Worm (Caenorhabditis elegans) whole organism, L3 larva: ENCODE results near the gene F45G2.9.

ENCODE experiments used
- ZK546.5 ChIP-seq: sonication (generic microtip); optimal IDR thresholded peaks from 2 replicates; lab custom pipeline; 2017; ENCODE audit warnings: missing biosample characterization, missing genetic modification characterization
- ama-1 ChIP-seq: fragments of 150-350 bp; optimal IDR thresholded peaks from 2 replicates; lab custom pipeline; 2018
- ceh-28 ChIP-seq: fragments of 150-350 bp; optimal IDR thresholded peaks from 2 replicates; lab custom pipeline; 2014; ENCODE audit warnings: missing biosample characterization, missing genetic modification reagents, missing genetic modification characterization
- ceh-9 ChIP-seq: sonication (generic microtip); optimal IDR thresholded peaks from 2 replicates; lab custom pipeline; 2018; ENCODE audit warnings: missing biosample characterization, missing genetic modification characterization
- egl-27 ChIP-seq: sonication (generic microtip); optimal IDR thresholded peaks from 4 replicates; lab custom pipeline; 2017; ENCODE audit warnings: missing biosample characterization, missing genetic modification reagents, missing genetic modification characterization
- egl-5 ChIP-seq: fragments of 150-350 bp; optimal IDR thresholded peaks from 2 replicates; lab custom pipeline; 2017; ENCODE audit warnings: missing biosample characterization, missing genetic modification reagents, missing genetic modification characterization, inconsistent platforms
- eor-1 ChIP-seq, 2 experiments: fragments of 150-350 bp; optimal IDR thresholded peaks; 2 replicates each; lab custom pipeline; 2014 to 2018; ENCODE audit warnings: missing biosample characterization in 2 of 2, missing genetic modification characterization in 2 of 2
- lin-15B ChIP-seq: fragments of 150-350 bp; optimal IDR thresholded peaks from 2 replicates; lab custom pipeline; 2014; ENCODE audit warnings: missing biosample characterization, missing genetic modification characterization
- mdl-1 ChIP-seq: fragments of 150-350 bp; optimal IDR thresholded peaks from 2 replicates; lab custom pipeline; 2014; ENCODE audit warnings: missing biosample characterization, missing genetic modification characterization
- mml-1 ChIP-seq: fragments of 150-350 bp; sonication (generic microtip); optimal IDR thresholded peaks from 3 replicates; lab custom pipeline; 2014; ENCODE audit warnings: missing biosample characterization, missing genetic modification characterization
- nfya-1 ChIP-seq: sonication (generic microtip); optimal IDR thresholded peaks from 2 replicates; lab custom pipeline; 2017; ENCODE audit warnings: missing genetic modification characterization, mild to moderate bottlenecking, missing compliant biosample characterization, antibody characterized with exemption, moderate library complexity; ENCODE audit not compliant: insufficient read depth
- nhr-11 ChIP-seq: fragments of 150-350 bp; optimal IDR thresholded peaks from 2 replicates; lab custom pipeline; 2014; ENCODE audit warnings: missing biosample characterization, missing genetic modification characterization
- nhr-28 ChIP-seq: fragments of 150-350 bp; optimal IDR thresholded peaks from 2 replicates; lab custom pipeline; 2014; ENCODE audit warnings: missing biosample characterization, missing genetic modification characterization
- pha-4 ChIP-seq: fragments of 150-350 bp; optimal IDR thresholded peaks from 2 replicates; lab custom pipeline; 2014; ENCODE audit warnings: missing biosample characterization, missing genetic modification reagents, missing genetic modification characterization
- pqm-1 ChIP-seq: fragments of 150-350 bp; optimal IDR thresholded peaks from 2 replicates; lab custom pipeline; 2017; ENCODE audit warnings: missing biosample characterization, missing genetic modification characterization, inconsistent platforms
- unc-39 ChIP-seq: sonication (generic microtip); optimal IDR thresholded peaks from 4 replicates; lab custom pipeline; 2017; ENCODE audit warnings: missing biosample characterization, missing genetic modification characterization
- unc-62 ChIP-seq: fragments of 150-350 bp; sonication (generic microtip); optimal IDR thresholded peaks from 4 replicates; lab custom pipeline; 2014; ENCODE audit warnings: missing biosample characterization, missing genetic modification reagents, missing genetic modification characterization
- ztf-11 ChIP-seq: fragments of 150-350 bp; optimal IDR thresholded peaks from 2 replicates; lab custom pipeline; 2014; ENCODE audit warnings: missing biosample characterization, missing genetic modification characterization

The F45G2.9 gene

DNA sequence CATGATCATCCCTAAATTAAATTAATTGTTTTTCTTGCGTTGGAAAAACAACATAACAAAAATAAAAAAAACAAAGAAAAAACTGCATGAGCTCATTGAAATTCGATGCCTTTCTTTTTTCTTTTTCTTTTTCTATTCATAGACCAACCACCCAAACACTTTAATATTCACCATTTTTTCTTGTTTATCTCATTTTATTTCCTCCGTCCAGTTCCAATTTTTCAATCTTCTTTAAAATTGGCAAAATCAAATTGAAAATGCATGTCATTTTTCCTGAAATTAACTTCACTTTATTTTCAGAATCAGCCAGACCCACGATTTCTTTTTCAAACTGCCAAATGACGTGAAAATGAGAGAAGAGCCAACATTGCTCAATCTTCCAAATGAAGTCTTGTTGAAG lies 50.9 kb downstream of the F45G2.9 start, which contains the start of gene T03F6.4:
Gene T03F6.4, plus strand, starts transcription at position 301 of the 400 bp plus-strand sequence.
- no peak for TF ChIP-seq nfya-1 (tag; lab: Kevin White, UChicago)
- no peak for TF ChIP-seq ceh-9 (tag; lab: Kevin White, UChicago)
- TF ChIP-seq mdl-1 (tag; lab: Kevin White, UChicago), result no peak
- no peak for TF ChIP-seq mml-1
- no peak for TF ChIP-seq egl-27 (tag; lab: Kevin White, UChicago)
- TF ChIP-seq nhr-28 (tag; lab: Kevin White, UChicago), result no peak
- TF ChIP-seq unc-62 (GFP tag; lab: Kevin White, UChicago), result no peak
- TF ChIP-seq ztf-11 (tag; lab: Kevin White, UChicago), result no peak
- TF ChIP-seq pqm-1 (tag; lab: Kevin White, UChicago), result no peak
- TF ChIP-seq ama-1 (lab: Kevin White, UChicago), result no peak
- no peak for TF ChIP-seq ZK546.5 (tag; lab: Kevin White, UChicago)
- TF ChIP-seq egl-5, result no peak
- TF ChIP-seq eor-1 (tag; optimal IDR thresholded peaks at IDR 0.05; lab: Kevin White, UChicago), result no peak
- TF ChIP-seq lin-15B, result no peak
- no peak for TF ChIP-seq ceh-28 (tag; lab: Kevin White, UChicago)
- no peak for TF ChIP-seq nhr-11
- TF ChIP-seq unc-39 (tag; lab: Kevin White, UChicago), result no peak
- no peak for TF ChIP-seq pha-4 (tag; lab: Kevin White, UChicago)
